Worm (Caenorhabditis elegans): ENCODE results near the gene sax-7.

The sax-7 gene

DNA sequence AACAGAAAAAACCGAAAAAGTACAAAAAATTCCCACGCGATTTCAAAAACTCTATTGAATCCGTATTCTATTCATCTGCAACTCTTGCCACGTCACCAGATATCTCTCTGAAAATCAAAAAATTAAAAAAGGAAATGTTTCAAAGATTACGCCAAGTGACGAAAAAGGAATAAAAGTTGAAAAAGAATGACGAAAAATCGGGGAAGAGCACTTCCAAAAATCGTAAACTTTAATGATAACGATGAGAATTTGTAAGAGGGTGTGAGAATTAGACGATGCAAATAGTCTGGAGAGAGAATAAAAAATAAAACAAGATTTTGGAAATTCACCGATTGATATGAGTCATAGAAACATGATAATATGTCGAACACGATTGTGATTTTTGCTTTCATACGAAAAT lies 28.3 kb upstream of the sax-7 start:
- TF ChIP-seq W03F9.2 (tag; optimal IDR thresholded peaks at IDR 0.05) (no peak), dao-5 (tag; optimal IDR thresholded peaks at IDR 0.05) (no peak), him-1 (tag; optimal IDR thresholded peaks at IDR 0.05) (no peak)

ce11 chrIV:8036492-8036891 lies 26.0 kb upstream of the sax-7 start:
- TF ChIP-seq dao-5 (tag; optimal IDR thresholded peaks at IDR 0.05) (no peak), him-1 (tag; optimal IDR thresholded peaks at IDR 0.05) (no peak), W03F9.2 (tag; optimal IDR thresholded peaks at IDR 0.05) (no peak)

- TF ChIP-seq him-1 (tag; optimal IDR thresholded peaks at IDR 0.05) (peak; percentile 21), dao-5 (tag; optimal IDR thresholded peaks at IDR 0.05) (no peak), W03F9.2 (tag; optimal IDR thresholded peaks at IDR 0.05) (no peak)
Measured at ce11 chrIV:8040610-8041317, 21.7 kb upstream of the sax-7 start.

- TF ChIP-seq him-1 (tag; optimal IDR thresholded peaks at IDR 0.05) (no peak), W03F9.2 (tag; optimal IDR thresholded peaks at IDR 0.05) (no peak), dao-5 (tag; optimal IDR thresholded peaks at IDR 0.05) (no peak)
Measured at ce11 chrIV:8042005-8042404, 20.5 kb upstream of the sax-7 start.

- no peak for TF ChIP-seq dao-5 (tag; optimal IDR thresholded peaks at IDR 0.05)
- TF ChIP-seq W03F9.2 (tag; optimal IDR thresholded peaks at IDR 0.05), result no peak
- no peak for TF ChIP-seq him-1 (tag; optimal IDR thresholded peaks at IDR 0.05)
Measured at ce11 chrIV:8042897-8043296, 19.6 kb upstream of the sax-7 start.

DNA sequence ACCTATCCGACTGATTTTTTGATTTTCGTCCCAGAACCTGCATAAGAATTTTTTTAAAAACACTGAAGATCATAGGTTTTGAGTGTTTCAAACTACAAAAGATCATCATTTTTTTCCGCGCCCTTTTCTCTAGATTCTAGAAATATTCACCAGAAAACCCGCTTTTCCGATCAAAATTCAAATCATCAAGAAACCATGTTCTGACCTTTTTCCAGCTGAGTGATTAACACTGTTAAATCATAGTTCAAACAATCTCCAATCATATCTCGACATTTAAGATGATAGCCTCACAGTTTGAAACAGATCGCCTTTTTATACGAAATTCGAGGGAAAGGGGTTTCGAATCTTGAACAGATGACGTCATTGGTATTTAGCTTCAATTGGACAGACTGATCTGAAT lies 18.7 kb upstream of the sax-7 start:
- no peak for TF ChIP-seq dao-5 (tag; optimal IDR thresholded peaks at IDR 0.05)
- TF ChIP-seq him-1 (tag; optimal IDR thresholded peaks at IDR 0.05), result no peak
- TF ChIP-seq W03F9.2 (tag; optimal IDR thresholded peaks at IDR 0.05), result no peak

- no peak for TF ChIP-seq W03F9.2 (tag; optimal IDR thresholded peaks at IDR 0.05)
- no peak for TF ChIP-seq dao-5 (tag; optimal IDR thresholded peaks at IDR 0.05)
- TF ChIP-seq him-1 (tag; optimal IDR thresholded peaks at IDR 0.05), result no peak
Measured at ce11 chrIV:8044574-8044973, 17.9 kb upstream of the sax-7 start, which contains the start of gene nhr-258. Gene nhr-258 (plus strand): TSS chrIV:8044938.

DNA sequence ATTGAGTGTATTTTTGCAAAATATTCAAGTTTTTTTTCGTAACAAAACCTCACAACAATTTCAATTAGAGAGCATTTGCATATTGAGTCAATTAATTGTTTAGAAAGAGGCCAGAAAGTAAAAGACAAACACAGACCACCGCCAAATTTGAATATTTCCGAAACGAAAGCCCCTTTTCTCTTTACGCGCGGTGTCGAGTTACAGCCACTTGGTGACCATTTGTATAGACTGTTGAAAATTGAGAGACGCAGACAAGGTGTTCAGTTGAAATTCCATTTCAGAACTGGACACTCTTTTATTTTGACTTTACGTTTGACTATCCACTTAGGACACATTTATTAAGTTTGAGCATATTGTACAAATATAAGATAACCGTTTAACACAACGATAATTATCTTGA lies 14.4 kb upstream of the sax-7 start:
- TF ChIP-seq dao-5 (tag; optimal IDR thresholded peaks at IDR 0.05) (no peak), W03F9.2 (tag; optimal IDR thresholded peaks at IDR 0.05) (no peak), him-1 (tag; optimal IDR thresholded peaks at IDR 0.05) (no peak)

DNA sequence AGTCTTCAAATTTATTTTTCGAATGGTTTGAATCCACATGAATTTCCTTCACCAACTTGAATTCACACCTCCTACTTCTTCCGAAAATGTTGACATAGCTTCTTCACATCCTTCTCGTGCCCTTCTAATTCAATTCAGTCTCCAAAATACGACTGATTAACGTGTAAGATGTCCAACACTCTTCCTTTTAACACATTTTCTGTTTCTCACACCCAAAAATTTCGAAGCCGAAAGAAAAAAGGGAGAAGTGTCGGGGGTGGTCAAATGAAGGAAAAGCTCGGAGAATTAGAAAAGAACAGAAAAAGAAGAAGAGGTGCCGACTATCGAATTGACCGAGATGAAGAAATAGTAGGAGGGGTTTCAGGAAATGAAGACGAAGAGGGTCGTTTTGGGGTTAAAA lies 9.8 kb upstream of the sax-7 start:
- TF ChIP-seq dao-5 (tag; optimal IDR thresholded peaks at IDR 0.05), result no peak
- no peak for TF ChIP-seq W03F9.2 (tag; optimal IDR thresholded peaks at IDR 0.05)
- no peak for TF ChIP-seq him-1 (tag; optimal IDR thresholded peaks at IDR 0.05)

DNA sequence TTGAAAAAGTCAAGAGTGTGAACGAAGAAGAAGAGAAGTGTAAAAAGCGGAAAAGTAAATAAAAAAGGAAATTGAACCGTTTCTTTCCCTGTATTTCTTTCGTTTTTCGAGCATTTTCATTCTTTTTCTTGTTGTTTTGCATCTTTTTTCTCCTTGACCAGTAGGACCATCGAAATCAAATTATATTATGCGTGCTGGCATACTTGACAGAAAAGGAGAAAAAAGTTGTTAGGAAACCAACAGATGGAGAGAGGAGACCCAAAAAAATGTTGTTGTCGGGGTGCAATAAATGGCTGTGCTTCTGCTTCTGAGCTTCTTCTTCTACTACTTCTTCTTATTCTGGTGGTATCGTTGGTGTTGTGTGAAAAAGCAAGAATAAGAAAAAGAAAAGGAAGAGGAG lies 8.5 kb upstream of the sax-7 start:
- TF ChIP-seq him-1 (tag; optimal IDR thresholded peaks at IDR 0.05) (no peak), dao-5 (tag; optimal IDR thresholded peaks at IDR 0.05) (no peak), W03F9.2 (tag; optimal IDR thresholded peaks at IDR 0.05) (no peak)

- no peak for TF ChIP-seq dao-5 (tag; optimal IDR thresholded peaks at IDR 0.05)
Measured at ce11 chrIV:8061267-8061666, 1.2 kb upstream of the sax-7 start.

DNA sequence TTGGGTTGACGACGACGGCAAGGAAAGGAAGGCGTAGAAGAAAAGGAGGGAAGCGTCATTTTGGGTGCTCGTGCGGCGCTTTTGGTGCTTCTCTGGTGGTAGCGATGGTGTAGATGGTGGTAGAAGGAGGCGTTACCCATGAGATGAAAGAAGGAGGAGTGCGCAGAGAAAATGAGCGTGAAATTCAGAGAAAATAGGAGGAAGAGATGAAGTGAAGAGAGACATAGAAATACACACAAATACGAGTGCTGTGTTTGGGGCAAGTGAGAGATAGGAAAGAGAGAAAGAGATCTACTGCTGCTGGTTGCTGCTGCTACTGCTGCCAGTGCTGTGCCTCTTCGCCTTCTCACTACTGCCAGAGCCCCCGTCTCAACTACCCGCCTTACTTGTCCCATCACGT lies 4.1 kb downstream of the sax-7 start:
- TF ChIP-seq dao-5 (tag; optimal IDR thresholded peaks at IDR 0.05), result no peak
- TF ChIP-seq W03F9.2 (tag; optimal IDR thresholded peaks at IDR 0.05), result no peak
- peak; percentile 69 for TF ChIP-seq him-1 (tag; optimal IDR thresholded peaks at IDR 0.05)

ce11 chrIV:8067745-8068144 lies 5.3 kb downstream of the sax-7 start:
- no peak for TF ChIP-seq him-1 (tag; optimal IDR thresholded peaks at IDR 0.05)
- no peak for TF ChIP-seq dao-5 (tag; optimal IDR thresholded peaks at IDR 0.05)
- TF ChIP-seq W03F9.2 (tag; optimal IDR thresholded peaks at IDR 0.05), result no peak

- TF ChIP-seq him-1 (tag; optimal IDR thresholded peaks at IDR 0.05) (no peak), W03F9.2 (tag; optimal IDR thresholded peaks at IDR 0.05) (no peak), dao-5 (tag; optimal IDR thresholded peaks at IDR 0.05) (no peak)
Measured at ce11 chrIV:8068280-8068679, 5.8 kb downstream of the sax-7 start.

ce11 chrIV:8069104-8069503 lies 6.6 kb downstream of the sax-7 start:
- no peak for TF ChIP-seq dao-5 (tag; optimal IDR thresholded peaks at IDR 0.05)
- TF ChIP-seq W03F9.2 (tag; optimal IDR thresholded peaks at IDR 0.05), result no peak
- TF ChIP-seq him-1 (tag; optimal IDR thresholded peaks at IDR 0.05), result no peak

Measured in whole organism, L4/young adult.